Worm (Caenorhabditis elegans): ENCODE data around the gene hgrs-1.

The hgrs-1 gene

DNA sequence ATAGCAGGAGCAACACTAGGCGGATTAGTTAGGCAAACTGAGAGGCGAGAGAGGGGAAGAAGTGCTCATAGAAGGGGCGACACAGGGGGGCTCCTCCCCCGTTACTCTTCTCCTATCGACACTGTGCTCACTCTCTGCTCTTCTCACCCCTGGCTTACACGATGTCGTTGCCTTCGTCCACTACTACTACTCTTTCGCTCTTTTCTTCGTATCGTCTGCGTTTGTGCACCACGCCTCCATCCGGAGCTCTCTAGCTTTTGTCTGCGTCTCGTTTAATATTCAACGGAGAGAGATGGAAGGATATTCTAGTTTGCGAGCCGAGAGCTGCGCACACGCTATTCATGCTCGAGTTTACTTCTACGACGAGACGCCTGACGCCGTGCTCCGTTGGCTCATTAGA, 22.5 kb downstream of the hgrs-1 start:
- no peak for TF ChIP-seq unc-62 (GFP tag; optimal IDR thresholded peaks at IDR 0.05)

DNA sequence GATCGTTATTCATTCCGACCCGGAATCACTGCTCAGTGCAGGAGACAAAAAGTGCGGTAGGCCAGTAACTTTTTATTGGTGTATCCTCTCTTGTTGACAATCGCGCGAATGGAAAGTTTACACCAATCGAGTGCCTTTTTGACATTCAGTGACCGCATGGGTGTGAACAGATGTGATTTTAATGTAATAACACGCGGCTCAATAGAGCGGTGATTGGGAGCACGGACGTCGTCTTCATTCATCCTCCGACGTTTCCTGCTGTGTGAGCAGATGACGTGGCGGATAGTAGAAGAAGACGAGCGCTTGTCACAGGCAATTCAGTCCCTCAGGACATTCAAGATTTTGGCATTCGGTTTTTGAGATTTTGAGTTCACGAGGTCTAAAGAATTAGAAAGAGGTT, 23.3 kb downstream of the hgrs-1 start:
- TF ChIP-seq unc-62 (GFP tag; optimal IDR thresholded peaks at IDR 0.05), result no peak

DNA sequence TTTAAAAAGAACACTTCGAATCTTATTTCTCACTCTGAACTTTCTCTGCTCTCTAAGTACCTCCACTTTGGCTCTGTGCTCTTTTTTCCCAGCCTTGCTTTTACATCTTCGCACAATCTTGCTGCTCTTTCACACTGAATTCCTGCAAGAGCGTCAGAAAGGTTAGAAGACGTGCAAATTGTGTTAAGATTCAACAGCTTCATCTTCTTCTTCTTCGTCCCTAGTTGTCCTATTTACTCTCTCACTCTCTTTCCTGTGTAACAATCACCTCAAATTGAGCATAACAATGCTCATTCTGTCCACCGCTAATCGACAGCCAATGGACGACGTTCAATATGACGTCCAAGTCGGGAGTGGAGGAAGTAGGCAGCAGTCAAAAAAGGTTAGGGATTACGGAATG, 24.4 kb downstream of the hgrs-1 start:
- no peak for TF ChIP-seq unc-62 (GFP tag; optimal IDR thresholded peaks at IDR 0.05)

DNA sequence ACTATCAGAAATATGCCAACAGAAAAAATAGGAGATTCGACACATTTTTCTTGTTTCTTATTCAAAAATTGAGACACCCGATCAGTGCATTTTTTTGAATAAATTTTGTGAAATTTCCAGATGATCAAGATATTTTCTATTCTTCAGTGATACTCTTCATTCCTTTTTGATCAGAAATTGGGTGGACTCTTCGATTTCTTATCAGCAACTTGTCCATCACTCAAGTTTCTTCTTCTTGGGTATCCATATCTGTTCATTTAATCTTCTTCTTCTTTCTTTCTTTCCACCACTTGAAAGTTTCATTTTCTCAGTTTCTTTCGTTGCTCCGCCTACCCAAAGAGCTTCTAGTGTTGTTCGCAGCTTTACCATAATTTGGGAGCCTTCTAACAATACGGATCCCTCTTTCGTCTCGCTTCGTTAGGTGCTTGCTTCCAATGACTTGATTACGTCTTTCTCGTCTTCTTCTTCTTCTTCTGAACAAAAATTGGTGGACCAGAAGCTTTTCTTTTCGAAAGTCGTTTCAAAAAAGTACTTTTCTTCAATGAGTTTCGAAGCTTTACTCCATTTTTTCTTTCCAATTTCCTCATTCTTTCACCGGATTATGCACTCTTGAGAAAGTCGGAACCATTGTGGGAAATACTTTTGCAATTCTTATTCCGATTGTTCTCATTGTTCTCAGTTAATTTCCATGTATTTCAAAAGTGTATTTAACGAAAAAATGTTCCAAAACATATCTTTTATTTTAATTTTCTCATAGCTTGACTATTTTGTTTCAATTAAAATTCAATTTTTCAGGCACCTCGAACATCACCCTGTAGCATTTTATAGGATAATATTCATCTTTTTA, 29.9 kb downstream of the hgrs-1 start, which contains the start of gene pct-1:
pct-1 (plus strand) TSS at position 797 of the 847 bp plus-strand sequence.
- no peak for TF ChIP-seq unc-62 (GFP tag; optimal IDR thresholded peaks at IDR 0.05)

DNA sequence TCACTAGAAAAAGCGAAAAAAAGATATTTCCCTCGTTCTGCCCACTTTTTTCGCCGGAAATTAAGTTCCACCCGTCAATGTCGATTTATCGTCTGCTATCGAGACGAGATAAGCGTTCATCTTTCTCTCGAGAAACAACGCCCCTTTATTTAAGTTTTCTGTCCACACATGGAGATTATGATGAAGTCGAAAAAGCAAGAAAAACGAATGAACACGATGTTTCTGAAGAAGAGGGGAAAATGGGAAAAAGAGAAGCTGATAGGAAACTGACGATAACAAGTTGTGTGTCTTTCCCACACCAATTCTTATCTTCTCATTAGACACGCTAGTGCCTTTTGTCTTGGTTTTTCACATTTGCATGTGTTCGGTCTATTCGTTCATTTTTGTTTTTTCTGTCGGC, 31.1 kb downstream of the hgrs-1 start:
- TF ChIP-seq unc-62 (GFP tag; optimal IDR thresholded peaks at IDR 0.05), result no peak

DNA sequence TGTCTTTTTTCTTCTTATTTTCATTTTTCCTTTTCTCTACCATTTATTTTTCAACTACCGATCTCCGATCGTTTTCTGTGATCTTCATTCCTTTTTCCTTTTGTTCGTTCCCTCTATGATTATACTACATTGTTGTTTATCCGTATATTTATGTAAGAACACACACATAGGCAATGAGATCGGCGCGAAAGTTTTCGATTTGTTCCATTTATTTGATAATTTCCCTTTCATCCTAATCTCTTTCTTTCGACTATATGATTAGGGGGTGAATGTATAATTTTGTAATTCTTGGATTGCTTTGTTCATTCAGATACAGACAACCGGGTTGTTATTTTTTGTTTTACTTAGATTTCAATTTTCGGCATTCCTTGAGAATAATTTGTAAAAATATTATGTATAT, 32.2 kb downstream of the hgrs-1 start:
- TF ChIP-seq unc-62 (GFP tag; optimal IDR thresholded peaks at IDR 0.05), result no peak

DNA sequence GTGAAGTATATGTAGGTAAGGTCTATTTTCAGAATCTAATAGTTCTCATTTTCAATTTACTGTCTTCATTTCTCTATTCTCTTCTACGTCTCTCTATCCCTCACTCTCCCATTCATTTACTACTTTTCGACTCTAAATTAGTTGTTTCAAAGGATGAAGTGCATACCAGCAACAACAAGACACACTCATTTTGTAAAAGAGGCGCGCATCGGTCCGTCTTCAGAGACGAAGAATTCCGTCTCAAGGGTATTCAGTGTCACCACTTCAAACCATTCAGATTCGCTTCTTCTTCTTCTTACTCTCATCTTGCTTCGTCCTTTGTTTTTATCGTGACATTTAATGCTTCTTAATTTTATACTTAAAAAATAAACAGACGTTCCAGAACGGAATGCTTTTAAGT, 34.5 kb downstream of the hgrs-1 start:
- no peak for TF ChIP-seq unc-62 (GFP tag; optimal IDR thresholded peaks at IDR 0.05)

DNA sequence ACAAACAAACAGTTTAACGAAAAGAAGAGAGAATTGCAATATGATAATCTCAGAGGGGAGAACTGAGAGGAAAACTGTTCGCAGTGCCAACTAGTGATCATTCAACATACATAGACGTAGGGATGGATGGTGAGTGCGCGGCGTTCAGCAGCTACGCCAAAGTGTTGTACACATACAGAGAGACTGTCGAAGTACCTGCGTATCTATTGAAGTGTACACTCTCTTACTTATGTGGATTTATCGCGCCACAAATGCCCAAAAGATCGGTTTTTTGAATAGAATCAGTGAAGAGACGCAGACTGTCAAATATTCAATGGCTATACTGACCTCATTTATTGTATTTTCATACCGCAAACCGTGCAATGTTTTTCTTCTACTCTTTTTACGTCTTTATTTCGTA, 35.6 kb downstream of the hgrs-1 start:
- TF ChIP-seq unc-62 (GFP tag; optimal IDR thresholded peaks at IDR 0.05), result no peak

DNA sequence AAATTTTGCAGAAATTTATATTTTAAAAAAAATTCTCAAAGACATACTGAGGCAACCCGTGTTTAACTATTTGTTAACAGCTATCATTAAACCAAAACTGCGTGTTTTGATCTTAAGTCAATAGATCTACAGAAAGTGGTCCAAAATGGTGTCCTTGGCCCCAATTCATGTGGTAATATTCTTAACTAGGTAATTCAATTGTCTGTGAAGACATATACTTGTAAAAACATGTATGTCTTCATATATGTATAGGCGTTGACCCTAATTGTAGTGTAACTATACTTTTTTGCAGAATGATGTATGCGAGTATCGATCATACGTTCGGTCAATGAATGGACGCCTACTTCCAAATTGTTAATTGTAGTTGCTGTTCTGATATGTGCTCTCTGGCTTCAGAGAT, 36.2 kb downstream of the hgrs-1 start, which contains the start of gene C07G1.15:
C07G1.15 (plus strand) TSS at position 301 of the 400 bp plus-strand sequence.
- TF ChIP-seq unc-62 (GFP tag; optimal IDR thresholded peaks at IDR 0.05), result no peak

DNA sequence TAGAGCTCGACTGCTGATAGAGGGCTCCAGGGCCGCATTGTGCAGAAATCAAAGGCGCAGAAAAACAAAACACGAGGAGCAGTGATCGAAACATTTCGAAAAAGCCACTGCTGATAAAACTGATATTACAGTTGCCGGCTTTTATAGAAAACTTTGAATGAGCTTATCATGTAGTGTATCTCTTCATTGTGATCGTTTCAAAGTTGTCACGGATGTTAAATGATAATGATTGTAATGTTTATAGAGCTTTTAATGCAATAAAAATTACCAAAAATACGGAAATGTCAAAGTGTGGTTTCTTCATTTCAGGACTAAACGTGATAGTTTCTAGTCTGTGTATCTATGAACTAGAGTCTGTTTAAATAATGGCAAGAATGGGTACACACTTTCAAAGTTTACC, 37.2 kb downstream of the hgrs-1 start, which contains the start of gene clec-52:
clec-52 (minus strand) TSS at position 101 of the 400 bp plus-strand sequence.
- no peak for TF ChIP-seq unc-62 (GFP tag; optimal IDR thresholded peaks at IDR 0.05)

DNA sequence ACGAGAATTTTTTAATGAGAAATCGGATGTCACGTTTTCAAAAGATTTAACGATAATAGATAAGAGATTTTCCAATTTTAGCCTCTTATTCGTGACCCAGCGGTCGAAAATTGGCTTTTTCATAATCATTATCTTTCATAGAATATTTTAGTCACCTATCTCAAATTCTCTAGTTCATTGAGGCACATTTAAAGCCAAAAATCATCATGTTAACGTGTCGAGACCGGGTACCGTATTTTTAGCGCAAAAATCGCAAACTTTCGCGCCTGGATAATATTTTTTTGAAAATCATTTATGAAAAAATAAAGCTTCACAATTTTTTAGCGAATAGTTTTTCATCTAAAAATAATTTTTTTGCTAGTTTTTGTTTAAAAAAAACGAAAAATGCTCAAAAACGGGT, 39.9 kb downstream of the hgrs-1 start, which contains the start of gene B0218.7:
B0218.7 (minus strand) TSS at position 101 of the 400 bp plus-strand sequence.
- no peak for TF ChIP-seq unc-62 (GFP tag; optimal IDR thresholded peaks at IDR 0.05)

DNA sequence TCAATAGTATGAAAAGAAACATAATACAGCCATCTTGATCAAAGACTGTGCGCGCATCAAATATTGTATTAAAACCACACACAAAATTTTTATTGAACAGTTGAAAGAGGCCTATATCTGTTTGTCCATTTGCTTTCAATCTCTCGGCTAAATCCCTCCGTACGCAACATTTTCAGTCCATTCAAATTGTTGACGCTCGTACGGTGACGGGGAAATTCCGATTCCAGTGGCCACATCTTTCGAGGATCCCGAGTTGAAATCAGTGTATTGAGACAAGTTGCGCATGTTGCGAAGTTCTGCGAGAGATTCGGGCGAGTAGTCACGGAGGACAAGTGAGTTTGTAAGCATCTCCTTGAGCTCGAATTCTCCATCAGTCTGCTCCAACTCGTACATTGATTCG, 41.3 kb downstream of the hgrs-1 start:
- no peak for TF ChIP-seq unc-62 (GFP tag; optimal IDR thresholded peaks at IDR 0.05)

DNA sequence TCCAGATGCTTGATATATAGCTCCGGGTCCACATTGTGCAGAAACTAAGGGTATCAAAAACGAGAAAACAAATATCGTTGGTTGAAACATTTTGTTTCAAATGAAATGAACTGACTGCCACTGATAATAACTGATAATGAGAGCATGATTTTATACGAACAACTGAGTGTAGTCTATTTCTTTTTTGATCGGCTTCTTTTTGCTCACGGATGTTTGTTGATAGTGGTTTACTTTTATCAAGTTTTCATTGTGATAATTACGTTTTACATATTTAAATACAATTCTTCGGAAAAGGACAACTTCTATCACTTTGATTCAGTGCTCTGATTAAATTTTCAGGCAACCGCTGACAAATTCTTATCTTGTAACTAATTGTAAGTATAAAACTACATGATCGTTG, 42.2 kb downstream of the hgrs-1 start, which contains the start of gene clec-51:
clec-51 (minus strand) TSS at position 114 of the 400 bp plus-strand sequence.
- TF ChIP-seq unc-62 (GFP tag; optimal IDR thresholded peaks at IDR 0.05), result no peak

DNA sequence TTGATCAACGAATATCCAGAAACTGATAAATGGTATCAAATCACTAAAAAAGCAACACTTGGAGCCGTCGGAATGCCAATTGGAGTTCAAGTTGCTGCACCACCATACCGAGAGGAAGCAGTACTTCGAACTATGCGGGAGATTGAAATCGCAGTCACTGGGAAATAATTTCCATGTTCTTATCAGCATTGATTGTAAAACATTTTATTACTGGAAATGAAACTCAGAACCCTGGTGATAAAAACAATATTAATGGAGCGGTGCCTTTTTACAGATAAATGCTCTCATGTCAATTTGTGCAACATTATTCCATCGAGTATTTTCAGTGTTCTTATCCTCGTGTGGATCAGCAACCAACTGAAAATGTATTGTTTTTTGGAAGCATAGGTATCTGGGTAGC, 44.1 kb downstream of the hgrs-1 start:
- no peak for TF ChIP-seq unc-62 (GFP tag; optimal IDR thresholded peaks at IDR 0.05)

DNA sequence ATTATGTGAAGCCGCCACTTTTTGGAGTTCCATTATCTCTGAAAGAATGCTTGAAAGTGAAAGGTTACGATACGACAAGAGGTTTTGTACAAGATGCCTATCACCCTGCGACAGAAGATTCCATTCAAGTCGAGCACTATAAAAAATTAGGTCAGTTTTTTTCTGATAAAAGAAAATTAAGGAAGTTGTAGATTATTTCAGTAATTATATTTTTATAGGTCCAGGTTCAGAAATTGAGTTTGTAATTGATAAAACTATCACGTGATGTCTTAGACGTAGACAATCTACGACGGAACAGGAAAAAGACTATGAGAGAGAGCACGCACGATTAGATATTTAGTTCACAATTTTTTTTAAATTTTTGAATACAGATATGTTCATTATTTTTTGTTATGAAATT, 45.9 kb downstream of the hgrs-1 start:
- no peak for TF ChIP-seq unc-62 (GFP tag; optimal IDR thresholded peaks at IDR 0.05)

DNA sequence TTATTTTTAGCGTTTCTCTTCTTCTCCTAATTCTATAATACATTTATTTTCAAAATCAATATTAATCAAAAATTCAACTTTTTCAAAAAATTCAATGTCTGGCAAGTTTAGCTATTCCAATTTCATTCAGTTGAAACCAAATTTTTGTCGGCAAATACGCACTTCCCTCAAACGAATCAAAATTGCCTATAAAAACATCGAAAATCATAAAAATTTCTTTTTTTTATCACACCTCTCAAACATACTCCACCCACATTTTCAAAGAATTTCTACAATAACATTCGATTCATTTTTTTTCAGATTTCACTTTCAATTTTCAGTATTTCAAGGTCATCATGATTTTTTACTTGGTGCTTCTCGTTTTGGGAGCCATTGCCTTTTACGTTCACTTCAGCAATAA, 46.8 kb downstream of the hgrs-1 start, which contains the start of gene faah-1:
faah-1 (plus strand) TSS at position 301 of the 400 bp plus-strand sequence.
- no peak for TF ChIP-seq unc-62 (GFP tag; optimal IDR thresholded peaks at IDR 0.05)

DNA sequence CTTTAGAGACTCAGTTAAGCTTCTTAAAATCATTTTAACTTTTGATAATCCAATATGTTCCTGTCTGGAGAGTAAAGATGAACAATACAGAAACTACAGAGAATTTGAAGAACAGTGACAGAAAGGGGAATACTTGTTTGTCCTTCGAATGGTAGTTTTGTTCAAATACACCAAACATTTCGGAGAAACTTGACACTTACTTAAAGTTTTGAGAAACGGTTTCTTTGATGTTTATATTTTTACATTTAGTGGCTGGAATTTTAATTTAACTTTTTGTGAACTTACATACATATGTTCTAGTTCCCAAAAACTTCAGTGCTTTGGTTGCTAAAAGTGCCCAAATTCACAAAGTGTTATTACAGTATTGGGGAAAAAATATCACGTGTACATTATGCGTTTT, 48.7 kb downstream of the hgrs-1 start, which contains the start of gene B0218.5:
B0218.5 (minus strand) TSS at position 101 of the 400 bp plus-strand sequence.
- TF ChIP-seq unc-62 (GFP tag; optimal IDR thresholded peaks at IDR 0.05), result no peak
